Worm (Caenorhabditis elegans): Measurements from ENCODE around the gene tceb-3.
A peak's percentile ranks its signal among the peaks of the same experiment; 100 is the strongest.

Gene tceb-3

DNA sequence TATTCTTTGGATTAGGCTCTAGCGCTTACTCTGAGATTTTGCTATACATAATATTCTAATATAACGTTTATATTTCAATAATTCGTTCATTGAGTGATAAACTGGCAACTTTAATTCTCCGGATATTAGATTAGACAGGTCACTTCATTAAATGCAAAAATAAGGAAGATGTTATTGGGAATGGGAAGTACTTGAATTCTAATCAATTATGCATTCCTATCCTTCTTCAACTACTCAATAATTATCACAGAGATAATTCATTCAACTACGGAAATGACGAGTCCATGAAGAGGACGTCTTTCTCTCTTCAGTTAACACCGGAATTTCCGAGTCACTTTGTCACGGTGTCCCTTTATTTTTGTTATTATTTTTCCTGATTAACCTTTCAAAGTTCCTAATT lies 23.4 kb upstream of the tceb-3 start:
- peak; percentile 3 for TF ChIP-seq sma-9 (GFP tag; optimal IDR thresholded peaks at IDR 0.05)
- no peak for TF ChIP-seq sma-9 (tag; optimal IDR thresholded peaks at IDR 0.05)
- TF ChIP-seq skn-1 (tag; optimal IDR thresholded peaks at IDR 0.05) = no peak
- no peak for TF ChIP-seq nhr-12 (tag; optimal IDR thresholded peaks at IDR 0.05)
- TF ChIP-seq blmp-1 (tag; optimal IDR thresholded peaks at IDR 0.05; ENCODE audit: insufficient read depth) = no peak

DNA sequence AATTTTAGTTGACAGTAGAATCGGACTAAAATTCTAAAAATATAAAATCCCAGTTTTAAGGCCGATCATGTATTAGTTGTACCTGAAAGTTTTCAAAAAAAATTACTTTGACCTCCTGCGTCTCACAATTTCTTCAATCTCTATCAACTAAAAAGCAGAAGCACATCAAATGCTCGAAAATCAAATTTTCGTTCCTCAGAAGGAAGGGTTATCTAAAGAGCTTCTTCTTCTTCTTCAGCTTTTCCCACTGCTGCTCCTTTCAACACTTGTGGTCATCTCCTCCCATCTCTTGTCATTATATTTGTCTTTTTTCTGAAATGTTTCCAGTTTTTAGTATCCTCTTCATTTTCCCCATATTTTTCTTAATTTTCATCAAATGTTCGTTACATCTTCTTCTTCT lies 17.5 kb upstream of the tceb-3 start:
- no peak for TF ChIP-seq nhr-129 (tag; optimal IDR thresholded peaks at IDR 0.05)
- no peak for TF ChIP-seq nhr-12 (tag; optimal IDR thresholded peaks at IDR 0.05)
- TF ChIP-seq nhr-77 (tag; optimal IDR thresholded peaks at IDR 0.05) = no peak
- no peak for TF ChIP-seq gmeb-1 (tag; optimal IDR thresholded peaks at IDR 0.05)
- no peak for TF ChIP-seq elt-3 (tag; optimal IDR thresholded peaks at IDR 0.05)
- TF ChIP-seq nhr-10 (tag; optimal IDR thresholded peaks at IDR 0.05) = no peak
- TF ChIP-seq sma-9 (GFP tag; optimal IDR thresholded peaks at IDR 0.05) = no peak
- no peak for TF ChIP-seq sma-9 (tag; optimal IDR thresholded peaks at IDR 0.05)
- TF ChIP-seq sem-4 (tag; optimal IDR thresholded peaks at IDR 0.05) = no peak
- no peak for TF ChIP-seq elt-1 (tag; optimal IDR thresholded peaks at IDR 0.05)
- no peak for TF ChIP-seq C34F6.9 (tag; optimal IDR thresholded peaks at IDR 0.05)
- TF ChIP-seq ceh-16 (tag; optimal IDR thresholded peaks at IDR 0.05) = no peak
- no peak for TF ChIP-seq lin-39 (tag; optimal IDR thresholded peaks at IDR 0.05)
- TF ChIP-seq Y55F3AM.14 (GFP tag; optimal IDR thresholded peaks at IDR 0.05) = no peak

DNA sequence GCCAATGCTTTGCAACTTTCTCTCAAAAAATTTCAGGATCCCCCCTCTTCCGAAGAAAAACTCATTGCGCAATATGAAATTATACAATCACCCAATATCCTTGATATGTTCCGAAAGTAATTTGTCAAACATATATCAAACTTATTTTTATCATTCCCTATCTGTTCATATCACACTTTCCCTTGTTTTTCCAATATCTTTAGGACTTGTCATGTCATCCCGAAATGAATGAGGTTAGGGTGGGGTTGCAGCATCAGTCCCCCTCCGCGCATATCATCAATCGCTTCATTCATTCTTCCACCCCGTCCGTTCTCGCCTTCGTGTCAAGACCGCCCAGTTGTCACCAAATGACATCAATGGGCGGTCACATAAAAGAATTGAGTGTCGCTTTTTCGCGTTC lies 12.5 kb upstream of the tceb-3 start:
- TF ChIP-seq C34F6.9 (tag; optimal IDR thresholded peaks at IDR 0.05) (no peak), nhr-12 (tag; optimal IDR thresholded peaks at IDR 0.05) (no peak), lin-11 (tag; optimal IDR thresholded peaks at IDR 0.05) (no peak), F13H6.1 (tag; optimal IDR thresholded peaks at IDR 0.05) (no peak), nhr-237 (tag; optimal IDR thresholded peaks at IDR 0.05) (no peak), egl-27 (tag; optimal IDR thresholded peaks at IDR 0.05) (no peak), mbf-1 (tag; optimal IDR thresholded peaks at IDR 0.05) (no peak), lsy-2 (tag; optimal IDR thresholded peaks at IDR 0.05) (no peak), fos-1 (tag; optimal IDR thresholded peaks at IDR 0.05) (no peak), elt-3 (tag; optimal IDR thresholded peaks at IDR 0.05) (no peak), nhr-129 (tag; optimal IDR thresholded peaks at IDR 0.05) (no peak), sma-9 (GFP tag; optimal IDR thresholded peaks at IDR 0.05) (no peak), sma-9 (tag; optimal IDR thresholded peaks at IDR 0.05) (no peak), ztf-1 (GFP tag; conservative IDR thresholded peaks at IDR 0.05) (no peak), ZK546.5 (tag; optimal IDR thresholded peaks at IDR 0.05) (no peak), skn-1 (tag; optimal IDR thresholded peaks at IDR 0.05) (no peak), blmp-1 (tag; optimal IDR thresholded peaks at IDR 0.05; ENCODE audit: insufficient read depth) (no peak), mdl-1 (tag; optimal IDR thresholded peaks at IDR 0.05) (no peak)

DNA sequence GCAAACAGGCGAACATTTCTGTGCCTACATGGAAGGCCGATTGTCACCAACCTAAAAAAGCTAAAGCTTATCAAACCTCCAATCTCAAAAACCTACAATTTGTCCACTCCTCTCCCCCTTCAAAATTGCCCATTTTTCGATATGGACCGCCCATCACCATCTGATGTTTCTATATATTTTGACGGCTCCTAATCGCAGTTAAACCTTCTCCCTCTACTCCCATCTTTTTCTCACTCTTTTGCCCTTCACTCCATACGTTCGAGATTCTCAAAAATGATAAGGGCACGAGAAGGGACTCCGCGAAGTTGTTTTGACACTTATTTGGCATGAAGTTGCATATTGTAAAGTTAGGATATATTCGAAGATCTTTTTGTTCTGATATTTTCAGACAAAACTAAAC lies 11.9 kb upstream of the tceb-3 start:
- TF ChIP-seq sem-4 (tag; optimal IDR thresholded peaks at IDR 0.05) (no peak), unc-55 (GFP tag; optimal IDR thresholded peaks at IDR 0.05) (peak; percentile 35), ztf-11 (tag; optimal IDR thresholded peaks at IDR 0.05) (no peak), zag-1 (tag; optimal IDR thresholded peaks at IDR 0.05) (peak; percentile 55), crh-2 (tag; optimal IDR thresholded peaks at IDR 0.05) (no peak), mab-5 (tag; optimal IDR thresholded peaks at IDR 0.05) (peak; percentile 56), sma-3 (GFP tag; optimal IDR thresholded peaks at IDR 0.05) (no peak), nhr-12 (tag; optimal IDR thresholded peaks at IDR 0.05) (no peak)

DNA sequence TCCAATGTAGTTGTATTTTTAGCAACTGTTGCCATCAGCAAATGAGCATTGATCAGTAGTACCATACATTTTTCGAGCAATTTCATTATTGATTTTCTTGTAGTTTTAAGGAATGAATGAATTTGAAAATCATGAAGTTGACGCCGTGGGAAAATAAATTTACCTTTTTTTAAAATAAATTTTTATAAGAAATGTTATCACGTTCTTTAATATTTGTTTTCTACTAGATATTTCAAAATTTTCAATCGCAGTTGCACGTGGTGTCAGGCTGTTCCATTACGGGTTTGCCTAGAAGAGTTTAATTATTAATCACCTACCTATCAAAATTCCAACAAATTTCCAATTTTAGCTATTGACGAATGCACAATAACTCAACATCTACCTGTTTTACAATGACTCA lies 9.6 kb upstream of the tceb-3 start, which contains the start of gene R03D7.8:
Gene R03D7.8, minus strand, starts transcription at position 101 of the 400 bp plus-strand sequence.
- TF ChIP-seq nhr-237 (tag; optimal IDR thresholded peaks at IDR 0.05) (no peak), gmeb-1 (tag; optimal IDR thresholded peaks at IDR 0.05) (no peak), lin-13 (GFP tag; optimal IDR thresholded peaks at IDR 0.05) (no peak), ztf-4 (tag; optimal IDR thresholded peaks at IDR 0.05) (no peak), ztf-11 (tag; optimal IDR thresholded peaks at IDR 0.05) (no peak), sma-3 (GFP tag; optimal IDR thresholded peaks at IDR 0.05) (no peak), aly-2 (tag; optimal IDR thresholded peaks at IDR 0.05) (no peak), elt-1 (tag; optimal IDR thresholded peaks at IDR 0.05) (no peak), C34F6.9 (tag; optimal IDR thresholded peaks at IDR 0.05) (no peak), unc-62 (GFP tag; optimal IDR thresholded peaks at IDR 0.05) (no peak), elt-3 (tag; optimal IDR thresholded peaks at IDR 0.05) (no peak), ZK546.5 (tag; optimal IDR thresholded peaks at IDR 0.05) (no peak), lin-11 (tag; optimal IDR thresholded peaks at IDR 0.05) (no peak), Y55F3AM.14 (GFP tag; optimal IDR thresholded peaks at IDR 0.05) (no peak), mab-5 (tag; optimal IDR thresholded peaks at IDR 0.05) (no peak), lsy-2 (tag; optimal IDR thresholded peaks at IDR 0.05) (no peak), unc-39 (tag; optimal IDR thresholded peaks at IDR 0.05) (no peak), nhr-129 (tag; optimal IDR thresholded peaks at IDR 0.05) (no peak), peb-1 (tag; optimal IDR thresholded peaks at IDR 0.05) (no peak), ceh-82 (tag; optimal IDR thresholded peaks at IDR 0.05) (no peak)

All from whole organism, L2 larva.